Fruit fly (Drosophila melanogaster): Measurements from ENCODE around the gene CG6985.
A peak's percentile ranks its signal among the peaks of the same experiment; 100 is the strongest.

Gene CG6985

DNA sequence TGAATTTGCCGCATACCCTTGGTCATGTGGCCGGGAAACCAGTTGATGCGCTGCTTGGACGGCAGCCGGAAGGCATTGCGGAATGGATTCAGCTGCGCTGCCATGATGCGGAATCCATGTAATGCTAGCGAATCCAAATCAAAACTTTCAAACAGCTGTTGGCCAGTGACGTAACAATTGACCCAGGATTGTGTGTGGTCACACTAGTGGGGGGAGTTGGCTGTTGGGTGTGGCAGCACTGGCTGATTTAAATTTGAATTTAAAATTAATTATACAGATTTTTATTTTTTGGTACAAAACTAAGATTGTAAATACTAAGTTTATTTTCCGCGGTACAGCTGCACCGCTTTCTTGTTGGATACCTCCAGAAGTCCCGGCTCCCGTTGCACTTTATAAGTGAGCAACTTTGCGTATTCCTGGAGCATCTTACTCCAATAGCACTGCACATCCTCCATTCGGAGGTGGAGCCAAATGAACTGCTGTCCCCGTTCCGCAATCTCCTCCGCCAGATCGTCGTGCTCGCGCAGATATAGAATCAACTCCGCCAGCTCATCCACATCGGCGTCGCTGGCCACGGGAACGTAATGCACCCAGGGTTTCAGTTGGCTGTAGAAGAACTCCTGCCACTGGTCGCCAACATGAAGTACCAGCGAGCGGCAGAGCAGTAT is 6.6 kb downstream of the CG6985 start, which contains the start of gene CG17141 (continued):
- TF ChIP-seq CG34224 (GFP tag; IDR thresholded peaks at IDR 0.05; ENCODE audit: partially characterized antibody) (peak; percentile 34; the same call in 1 of the 3 replicates), sisA (GFP tag; IDR thresholded peaks at IDR 0.05) (no peak), Camta (GFP tag; optimal IDR thresholded peaks at IDR 0.05) (no peak), HmgZ (tag; optimal IDR thresholded peaks at IDR 0.05) (peak; percentile 55), chm (GFP tag; IDR thresholded peaks at IDR 0.05) (peak; percentile 30; the same call in 1 of the 2 replicates), Dll (GFP tag; IDR thresholded peaks at IDR 0.05; ENCODE audit: partially characterized antibody) (0 out of 4 replicates have a peak, but pooled peaks have one; percentile 27), bsh (GFP tag; optimal IDR thresholded peaks at IDR 0.05) (no peak), ac (GFP tag; optimal IDR thresholded peaks at IDR 0.05) (no peak), CG13123 (GFP tag; optimal IDR thresholded peaks at IDR 0.05) (no peak), CG6683 (GFP tag; optimal IDR thresholded peaks at IDR 0.05) (no peak), mld (GFP tag; IDR thresholded peaks at IDR 0.05; ENCODE audit: partially characterized antibody) (no peak), CG8089 (GFP tag; optimal IDR thresholded peaks at IDR 0.05) (no peak), CG6654 (GFP tag; optimal IDR thresholded peaks at IDR 0.05) (no peak), CG2120 (GFP tag; optimal IDR thresholded peaks at IDR 0.05) (no peak), CG9797 (GFP tag; optimal IDR thresholded peaks at IDR 0.05) (peak; percentile 52), abd-A (tag; optimal IDR thresholded peaks at IDR 0.05) (no peak), CG10274 (GFP tag; optimal IDR thresholded peaks at IDR 0.05) (no peak), pb (GFP tag; optimal IDR thresholded peaks at IDR 0.05) (no peak), NC2β (GFP tag; optimal IDR thresholded peaks at IDR 0.05) (no peak), CG4854 (GFP tag; optimal IDR thresholded peaks at IDR 0.05) (no peak), CG10366 (GFP tag; IDR thresholded peaks at IDR 0.05) (no peak), CG6175 (GFP tag; IDR thresholded peaks at IDR 0.05) (no peak), CG3726 (GFP tag; IDR thresholded peaks at IDR 0.05) (no peak), toy (GFP tag; IDR thresholded peaks at IDR 0.05) (no peak), CG15696 (tag; optimal IDR thresholded peaks at IDR 0.05) (no peak), Hmx (GFP tag; optimal IDR thresholded peaks at IDR 0.05) (no peak), CG1233 (GFP tag; optimal IDR thresholded peaks at IDR 0.05) (no peak), repo (GFP tag; optimal IDR thresholded peaks at IDR 0.05) (no peak), nmo (GFP tag; optimal IDR thresholded peaks at IDR 0.05) (no peak), phol (tag; optimal IDR thresholded peaks at IDR 0.05) (peak; percentile 32), CG2202 (tag; optimal IDR thresholded peaks at IDR 0.05) (no peak), ftz-f1 (GFP tag; optimal IDR thresholded peaks at IDR 0.05) (no peak), CG14050 (GFP tag; IDR thresholded peaks at IDR 0.05) (no peak), CG30403 (GFP tag; optimal IDR thresholded peaks at IDR 0.05) (no peak), CG12942 (GFP tag; optimal IDR thresholded peaks at IDR 0.05) (no peak), CG7357 (GFP tag; IDR thresholded peaks at IDR 0.05) (no peak), CG13296 (GFP tag; optimal IDR thresholded peaks at IDR 0.05) (no peak), eyg (GFP tag; optimal IDR thresholded peaks at IDR 0.05) (no peak), Gug (GFP tag; IDR thresholded peaks at IDR 0.05) (no peak), CG1603 (tag; optimal IDR thresholded peaks at IDR 0.05) (peak; percentile 57), jumu (GFP tag; optimal IDR thresholded peaks at IDR 0.05) (no peak), D19B (GFP tag; optimal IDR thresholded peaks at IDR 0.05) (no peak), CG34376 (GFP tag; optimal IDR thresholded peaks at IDR 0.05) (no peak), onecut (GFP tag; IDR thresholded peaks at IDR 0.05) (no peak), Ets65A (GFP tag) (peak; percentile 69), sna (GFP tag; IDR thresholded peaks at IDR 0.05; ENCODE audit: partially characterized antibody) (peak; percentile 27; the same call in 1 of the 2 replicates), sima (GFP tag; optimal IDR thresholded peaks at IDR 0.05) (no peak), HLH3B (GFP tag; IDR thresholded peaks at IDR 0.05) (no peak), gcm2 (GFP tag; optimal IDR thresholded peaks at IDR 0.05) (no peak), CG10959 (GFP tag; IDR thresholded peaks at IDR 0.05) (no peak), CG5245 (GFP tag; optimal IDR thresholded peaks at IDR 0.05) (no peak)
